Worm (Caenorhabditis elegans): ENCODE results near the gene str-185.

str-185 gene

ce11 chrIV:4406054-4406539 lies 23.7 kb downstream of the str-185 start (continued):
- TF ChIP-seq ama-1 (optimal IDR thresholded peaks at IDR 0.05) (no peak), ama-1 (GFP tag; optimal IDR thresholded peaks at IDR 0.05) (no peak), cebp-1 (GFP tag; IDR thresholded peaks at IDR 0.05) (peak; percentile 41), cebp-1 (tag; optimal IDR thresholded peaks at IDR 0.05) (peak; percentile 57), ceh-100 (GFP tag; IDR thresholded peaks at IDR 0.05) (no peak), madf-10 (tag; optimal IDR thresholded peaks at IDR 0.05) (peak; percentile 26), sptf-2 (GFP tag; optimal IDR thresholded peaks at IDR 0.05) (no peak), hmg-1.2 (GFP tag; IDR thresholded peaks at IDR 0.05) (peak; percentile 41; the same call in 1 of the 2 replicates), F37B4.10 (GFP tag; IDR thresholded peaks at IDR 0.05) (no peak), T26A5.8 (tag; optimal IDR thresholded peaks at IDR 0.05) (no peak), sdz-38 (tag; optimal IDR thresholded peaks at IDR 0.05) (no peak), C06A6.2 (GFP tag; conservative IDR thresholded peaks at IDR 0.05) (no peak), lin-40 (tag; optimal IDR thresholded peaks at IDR 0.05) (peak; percentile 53), mel-28 (tag; optimal IDR thresholded peaks at IDR 0.05; ENCODE audit: borderline replicate concordance) (no peak), nhr-179 (tag; optimal IDR thresholded peaks at IDR 0.05) (no peak), lag-1 (GFP tag; IDR thresholded peaks at IDR 0.05) (no peak), atf-7 (tag; optimal IDR thresholded peaks at IDR 0.05) (peak; percentile 53), Y53F4B.3 (GFP tag; IDR thresholded peaks at IDR 0.05) (no peak), F22D6.2 (tag; optimal IDR thresholded peaks at IDR 0.05) (no peak), ztf-26 (tag; optimal IDR thresholded peaks at IDR 0.05) (no peak), nfyb-1 (GFP tag; IDR thresholded peaks at IDR 0.05) (no peak), akir-1 (GFP tag; optimal IDR thresholded peaks at IDR 0.05) (peak; percentile 62), ceh-58 (GFP tag; IDR thresholded peaks at IDR 0.05) (no peak), tbp1 (GFP tag; optimal IDR thresholded peaks at IDR 0.05) (no peak), hsf-1 (GFP tag; IDR thresholded peaks at IDR 0.05) (no peak), egrh-3 (GFP tag; IDR thresholded peaks at IDR 0.05) (0 out of 2 replicates have a peak, but pooled peaks have one; percentile 8), dpff-1 (tag; optimal IDR thresholded peaks at IDR 0.05) (no peak), let-607 (tag; optimal IDR thresholded peaks at IDR 0.05) (peak in 1 of 2 experiments; percentile 20), rpc-1 (optimal IDR thresholded peaks at IDR 0.05) (no peak), rpc-1 (tag; optimal IDR thresholded peaks at IDR 0.05) (no peak), D2030.7 (GFP tag; IDR thresholded peaks at IDR 0.05) (no peak)

- TF ChIP-seq ztf-25 (GFP tag; IDR thresholded peaks at IDR 0.05) (no peak), madf-6 (GFP tag; IDR thresholded peaks at IDR 0.05) (no peak), rpc-1 (optimal IDR thresholded peaks at IDR 0.05) (no peak), rpc-1 (tag; optimal IDR thresholded peaks at IDR 0.05) (no peak), hmg-1.2 (GFP tag; IDR thresholded peaks at IDR 0.05) (no peak), zim-3 (tag; optimal IDR thresholded peaks at IDR 0.05) (peak; percentile 6), lin-54 (GFP tag; optimal IDR thresholded peaks at IDR 0.05) (peak; percentile 2), nhr-80 (tag; optimal IDR thresholded peaks at IDR 0.05) (peak; percentile 49), B0336.3 (GFP tag; IDR thresholded peaks at IDR 0.05) (no peak), ceh-58 (GFP tag; IDR thresholded peaks at IDR 0.05) (no peak), ceh-40 (GFP tag; IDR thresholded peaks at IDR 0.05) (no peak), lsl-1 (GFP tag; optimal IDR thresholded peaks at IDR 0.05) (no peak), rcor-1 (GFP tag; IDR thresholded peaks at IDR 0.05) (no peak), hsf-1 (GFP tag; IDR thresholded peaks at IDR 0.05) (no peak), fkh-3 (tag; optimal IDR thresholded peaks at IDR 0.05) (no peak), egl-18 (GFP tag; IDR thresholded peaks at IDR 0.05) (no peak), tbp1 (GFP tag; optimal IDR thresholded peaks at IDR 0.05) (no peak)
Observed at ce11 chrIV:4405126-4405525, 24.7 kb downstream of the str-185 start, which contains the start of gene Y24D9A.7. Y24D9A.7 (minus strand) TSS chrIV:4405171.
